Fruit fly (Drosophila melanogaster): ENCODE data around the gene CG11109.

CG11109 gene

DNA sequence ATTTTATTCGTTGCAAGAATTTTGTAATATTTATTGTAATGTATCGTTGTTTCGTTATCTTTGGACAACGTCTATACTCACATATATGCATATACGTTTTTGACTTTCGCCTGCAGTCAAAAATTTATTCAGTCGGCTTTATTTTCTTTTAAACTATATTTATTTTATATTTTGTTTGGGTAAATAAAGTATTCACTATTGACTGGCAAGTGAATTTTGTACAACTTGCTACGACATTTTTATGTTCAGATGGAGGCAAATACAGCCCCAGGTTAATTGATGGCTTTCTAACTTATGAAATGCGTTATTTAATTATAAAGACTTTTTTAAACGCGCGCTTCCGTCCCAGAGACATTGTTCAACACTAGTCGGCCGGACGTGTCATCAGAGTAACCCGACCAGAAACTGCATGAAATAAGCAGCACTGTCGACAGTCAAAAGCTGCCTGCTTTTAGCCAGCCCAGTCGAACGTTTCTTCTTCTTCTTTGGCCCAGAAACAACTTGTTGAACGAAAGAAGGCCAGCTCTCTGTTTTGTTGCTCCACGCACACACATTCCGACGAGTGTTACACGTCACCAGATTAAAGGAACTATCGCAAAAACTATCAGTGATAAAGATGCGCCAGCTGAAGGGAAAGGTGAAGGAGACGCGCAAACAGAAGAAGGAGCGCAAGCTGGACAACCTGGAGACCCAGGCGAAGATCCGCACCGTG is 8.5 kb upstream of the CG11109 start, which contains the start of gene CG33169 (continued):
- TF ChIP-seq CG1529 (GFP tag; optimal IDR thresholded peaks at IDR 0.05) (peak; percentile 40), cwo (GFP tag; optimal IDR thresholded peaks at IDR 0.05) (peak; percentile 56), CG7963 (GFP tag; IDR thresholded peaks at IDR 0.05; ENCODE audit: partially characterized antibody) (0 out of 3 replicates have a peak, but pooled peaks have one; percentile 24), lov (optimal IDR thresholded peaks at IDR 0.05) (no peak), lov (GFP tag; IDR thresholded peaks at IDR 0.05) (0 out of 3 replicates have a peak, but pooled peaks have one; percentile 71), nerfin-2 (GFP tag; IDR thresholded peaks at IDR 0.05; ENCODE audit: partially characterized antibody) (no peak), dimm (GFP tag; IDR thresholded peaks at IDR 0.05) (peak; percentile 41; the same call in 1 of the 2 replicates), onecut (GFP tag; IDR thresholded peaks at IDR 0.05) (peak; percentile 76), br (optimal IDR thresholded peaks at IDR 0.05) (no peak), HLH4C (GFP tag; IDR thresholded peaks at IDR 0.05; ENCODE audit: partially characterized antibody) (peak; percentile 49; the same call in 1 of the 3 replicates), pfk (GFP tag; optimal IDR thresholded peaks at IDR 0.05) (peak; percentile 71), nerfin-1 (tag; optimal IDR thresholded peaks at IDR 0.05) (peak; percentile 60), CG3726 (GFP tag; IDR thresholded peaks at IDR 0.05) (peak; percentile 65; the same call in 1 of the 3 replicates), CG6791 (GFP tag; IDR thresholded peaks at IDR 0.05; ENCODE audit: partially characterized antibody) (peak; percentile 72; the same call in 2 of the 3 replicates), CG11398 (GFP tag; optimal IDR thresholded peaks at IDR 0.05) (peak; percentile 85), lilli (GFP tag; optimal IDR thresholded peaks at IDR 0.05) (peak; percentile 87), CHES-1-like (GFP tag; optimal IDR thresholded peaks at IDR 0.05) (peak; percentile 95), kni (GFP tag; optimal IDR thresholded peaks at IDR 0.05) (peak; percentile 79), CG5245 (GFP tag; optimal IDR thresholded peaks at IDR 0.05) (peak; percentile 62), CG8924 (tag; optimal IDR thresholded peaks at IDR 0.05) (peak; percentile 58), crc (GFP tag; optimal IDR thresholded peaks at IDR 0.05) (peak; percentile 65), CG3995 (GFP tag; optimal IDR thresholded peaks at IDR 0.05) (peak; percentile 66), Dp (GFP tag; optimal IDR thresholded peaks at IDR 0.05) (peak; percentile 100), CG2120 (GFP tag; optimal IDR thresholded peaks at IDR 0.05) (peak; percentile 91), CG17361 (GFP tag; IDR thresholded peaks at IDR 0.05) (peak; percentile 61), tgo (GFP tag; IDR thresholded peaks at IDR 0.05) (peak; percentile 82), CG2889 (GFP tag; IDR thresholded peaks at IDR 0.05) (no peak), CG2129 (GFP tag; IDR thresholded peaks at IDR 0.05; ENCODE audit: partially characterized antibody) (peak; percentile 31), CG18011 (GFP tag; optimal IDR thresholded peaks at IDR 0.05) (peak; percentile 100), BtbVII (GFP tag; optimal IDR thresholded peaks at IDR 0.05) (peak; percentile 73), Lim3 (GFP tag; IDR thresholded peaks at IDR 0.05) (0 out of 2 replicates have a peak, but pooled peaks have one; percentile 24), CG12299 (tag; optimal IDR thresholded peaks at IDR 0.05) (peak; percentile 63), CG10543 (GFP tag; optimal IDR thresholded peaks at IDR 0.05) (peak; percentile 96), crp (GFP tag; optimal IDR thresholded peaks at IDR 0.05) (peak in 1 of 2 experiments; percentile 78), CG13624 (GFP tag; optimal IDR thresholded peaks at IDR 0.05) (peak; percentile 92), CG11456 (GFP tag; IDR thresholded peaks at IDR 0.05) (peak; percentile 96), nom (GFP tag; optimal IDR thresholded peaks at IDR 0.05) (peak; percentile 58), Hr51 (GFP tag; optimal IDR thresholded peaks at IDR 0.05) (peak in 1 of 2 experiments; percentile 90), CG18764 (GFP tag; optimal IDR thresholded peaks at IDR 0.05) (peak; percentile 80), CG10565 (GFP tag; optimal IDR thresholded peaks at IDR 0.05) (no peak), pros (GFP tag; optimal IDR thresholded peaks at IDR 0.05) (no peak), B-H2 (GFP tag; optimal IDR thresholded peaks at IDR 0.05) (peak; percentile 95), Mrtf (GFP tag; IDR thresholded peaks at IDR 0.05) (peak; percentile 75; the same call in 2 of the 3 replicates), sqz (GFP tag; optimal IDR thresholded peaks at IDR 0.05) (no peak), Gug (GFP tag; IDR thresholded peaks at IDR 0.05) (peak; percentile 86), sna (GFP tag; IDR thresholded peaks at IDR 0.05; ENCODE audit: partially characterized antibody) (peak; percentile 39; the same call in 1 of the 2 replicates), CG30431 (GFP tag; optimal IDR thresholded peaks at IDR 0.05) (peak; percentile 79), pnt (GFP tag; optimal IDR thresholded peaks at IDR 0.05) (peak; percentile 81)

All from whole organism, embryonic.